Fruit fly (Drosophila melanogaster) whole organism, adult: ENCODE measurements around the gene Pi3K21B.

Source experiments
- CG11617 ChIP-seq: fragments of 200-800 bp; sonication (Bioruptor generic); optimal IDR thresholded peaks from 2 replicates; lab custom pipeline; 2017; ENCODE audit warnings: mild to moderate bottlenecking, missing biosample characterization, missing genetic modification reagents, missing genetic modification characterization
- CG12768 ChIP-seq: fragments of 200-800 bp; sonication (Bioruptor generic); optimal IDR thresholded peaks from 2 replicates; lab custom pipeline; 2017; ENCODE audit warnings: missing biosample characterization, missing genetic modification characterization, mild to moderate bottlenecking, moderate library complexity, missing genetic modification reagents
- CG14711 ChIP-seq: fragments of 200-800 bp; sonication (Bioruptor generic); optimal IDR thresholded peaks from 2 replicates; lab custom pipeline; 2018; ENCODE audit warnings: missing biosample characterization, mild to moderate bottlenecking, missing genetic modification characterization, moderate library complexity
- CG1620 ChIP-seq: fragments of 200-800 bp; sonication (Bioruptor generic); optimal IDR thresholded peaks from 2 replicates; lab custom pipeline; 2016; ENCODE audit warnings: missing biosample characterization, missing genetic modification characterization
- CG33017 ChIP-seq: fragments of 200-800 bp; sonication (Bioruptor generic); optimal IDR thresholded peaks from 2 replicates; lab custom pipeline; 2018; ENCODE audit warnings: missing biosample characterization, mild to moderate bottlenecking, missing genetic modification characterization, moderate library complexity
- CG5204 ChIP-seq: fragments of 200-800 bp; sonication (Bioruptor generic); optimal IDR thresholded peaks from 2 replicates; lab custom pipeline; 2016; ENCODE audit warnings: missing biosample characterization, missing genetic modification characterization
- CG7045 ChIP-seq: fragments of 200-800 bp; sonication (Bioruptor generic); optimal IDR thresholded peaks from 2 replicates; lab custom pipeline; 2017; ENCODE audit warnings: missing biosample characterization, mild to moderate bottlenecking, missing genetic modification characterization
- CG7101 ChIP-seq: fragments of 200-800 bp; sonication (Bioruptor generic); optimal IDR thresholded peaks from 2 replicates; lab custom pipeline; 2018; ENCODE audit warnings: missing biosample characterization, mild to moderate bottlenecking, missing genetic modification characterization, moderate library complexity
- Clk ChIP-seq: fragments of 200-800 bp; sonication (Bioruptor generic); optimal IDR thresholded peaks from 2 replicates; lab custom pipeline; 2017; ENCODE audit warnings: missing biosample characterization, missing genetic modification characterization
- Crg-1 ChIP-seq: fragments of 200-800 bp; sonication (Bioruptor generic); optimal IDR thresholded peaks from 2 replicates; lab custom pipeline; 2016; ENCODE audit warnings: missing biosample characterization, missing genetic modification characterization
- Hr96 ChIP-seq: fragments of 200-800 bp; sonication (Bioruptor generic); optimal IDR thresholded peaks from 2 replicates; lab custom pipeline; 2016; ENCODE audit warnings: missing biosample characterization, missing genetic modification characterization
- Mnt ChIP-seq: fragments of 200-800 bp; sonication (Bioruptor generic); optimal IDR thresholded peaks from 2 replicates; lab custom pipeline; 2016; ENCODE audit warnings: missing biosample characterization, mild to moderate bottlenecking, missing genetic modification characterization
- bab1 ChIP-seq: fragments of 200-800 bp; sonication (Bioruptor generic); optimal IDR thresholded peaks from 3 replicates; lab custom pipeline; 2019; ENCODE audit warnings: missing biosample characterization, mild to moderate bottlenecking, missing genetic modification characterization, moderate library complexity
- cic ChIP-seq: fragments of 200-800 bp; sonication (Bioruptor generic); optimal IDR thresholded peaks from 2 replicates; lab custom pipeline; 2017; ENCODE audit warnings: missing biosample characterization, mild to moderate bottlenecking, missing genetic modification characterization, moderate library complexity
- cnc ChIP-seq, 2 experiments: fragments of >200 bp; optimal IDR thresholded peaks; 2 replicates each; lab custom pipeline; 2017
- kay ChIP-seq: fragments of 200-800 bp; sonication (Bioruptor generic); peaks from one replicate; lab custom pipeline; 2016; ENCODE audit warnings: missing biosample characterization, missing genetic modification characterization, borderline replicate concordance
- ovo ChIP-seq: fragments of 200-800 bp; sonication (Bioruptor generic); optimal IDR thresholded peaks from 2 replicates; lab custom pipeline; 2016; ENCODE audit warnings: missing biosample characterization, missing genetic modification characterization
- pad ChIP-seq: fragments of 200-800 bp; sonication (Bioruptor generic); optimal IDR thresholded peaks from 3 replicates; lab custom pipeline; 2017; ENCODE audit warnings: missing biosample characterization, missing genetic modification characterization, mild to moderate bottlenecking, moderate library complexity, missing genetic modification reagents
- tj ChIP-seq: fragments of 200-800 bp; sonication (Bioruptor generic); optimal IDR thresholded peaks from 3 replicates; lab custom pipeline; 2017; ENCODE audit warnings: missing biosample characterization, mild to moderate bottlenecking, missing genetic modification characterization, moderate library complexity
- toe ChIP-seq: fragments of 200-800 bp; sonication (Bioruptor generic); optimal IDR thresholded peaks from 2 replicates; lab custom pipeline; 2016; ENCODE audit warnings: missing biosample characterization, missing genetic modification characterization

Gene Pi3K21B

dm6 chr2L:306188-306927 is 8.7 kb downstream of the Pi3K21B start:
- TF ChIP-seq ovo (GFP tag; lab: Kevin White, UChicago) (peak; percentile 41), cic (peak; percentile 33), pad (peak; percentile 39), cnc (optimal IDR thresholded peaks at IDR 0.05; lab: Kevin White, UChicago) (no peak), Mnt (no peak)

- TF ChIP-seq CG7101 (tag; lab: Kevin White, UChicago), result no peak
- no peak for TF ChIP-seq Mnt
- no peak for TF ChIP-seq CG5204
- TF ChIP-seq cic, result no peak
- no peak for TF ChIP-seq CG7045 (GFP tag; lab: Kevin White, UChicago)
- TF ChIP-seq Hr96 (GFP tag; lab: Kevin White, UChicago), result no peak
- TF ChIP-seq tj (GFP tag; lab: Kevin White, UChicago), result no peak
- no peak for TF ChIP-seq CG14711 (tag; lab: Kevin White, UChicago)
- TF ChIP-seq bab1 (GFP tag; lab: Kevin White, UChicago), result no peak
- no peak for TF ChIP-seq toe (GFP tag; lab: Kevin White, UChicago)
- no peak for TF ChIP-seq ovo (GFP tag; lab: Kevin White, UChicago)
- TF ChIP-seq CG33017 (tag; lab: Kevin White, UChicago), result no peak
- no peak for TF ChIP-seq cnc (optimal IDR thresholded peaks at IDR 0.05; lab: Kevin White, UChicago)
- TF ChIP-seq CG12768 (GFP tag; lab: Kevin White, UChicago), result no peak
Observed at dm6 chr2L:307129-307528, 9.4 kb downstream of the Pi3K21B start.

dm6 chr2L:308194-308706 is 10.6 kb downstream of the Pi3K21B start:
- no peak for TF ChIP-seq kay

- TF ChIP-seq Crg-1 (GFP tag; lab: Kevin White, UChicago), result no peak
- TF ChIP-seq toe (GFP tag; lab: Kevin White, UChicago), result peak; percentile 11
- TF ChIP-seq CG33017 (tag; lab: Kevin White, UChicago), result peak; percentile 7
- TF ChIP-seq bab1 (GFP tag; lab: Kevin White, UChicago), result peak; percentile 31
- peak; percentile 21 for TF ChIP-seq CG7101 (tag; lab: Kevin White, UChicago)
Observed at dm6 chr2L:309177-309576, 11.5 kb downstream of the Pi3K21B start.

- TF ChIP-seq CG12768 (GFP tag; lab: Kevin White, UChicago), result peak; percentile 70
- no peak for TF ChIP-seq cnc (optimal IDR thresholded peaks at IDR 0.05; lab: Kevin White, UChicago)
- TF ChIP-seq kay, result peak; percentile 47
- peak; percentile 50 for TF ChIP-seq cic
- no peak for TF ChIP-seq Crg-1 (GFP tag; lab: Kevin White, UChicago)
- peak; percentile 20 for TF ChIP-seq tj (GFP tag; lab: Kevin White, UChicago)
- TF ChIP-seq ovo (GFP tag; lab: Kevin White, UChicago), result peak; percentile 26
- TF ChIP-seq pad, result peak; percentile 17
Observed at dm6 chr2L:309812-310431, 12.2 kb downstream of the Pi3K21B start.

dm6 chr2L:319159-319558 is 21.5 kb downstream of the Pi3K21B start, which contains the start of gene CG11912:
Gene CG11912 (minus strand): TSS chr2L:319259.
- TF ChIP-seq bab1 (GFP tag; lab: Kevin White, UChicago) (no peak), Clk (GFP tag; lab: Kevin White, UChicago) (no peak), CG11617 (GFP tag; lab: Kevin White, UChicago) (no peak), toe (GFP tag; lab: Kevin White, UChicago) (no peak), CG7101 (tag; lab: Kevin White, UChicago) (no peak), CG33017 (tag; lab: Kevin White, UChicago) (no peak), cnc (optimal IDR thresholded peaks at IDR 0.05; lab: Kevin White, UChicago) (no peak), kay (no peak), ovo (GFP tag; lab: Kevin White, UChicago) (no peak), tj (GFP tag; lab: Kevin White, UChicago) (no peak), CG12768 (GFP tag; lab: Kevin White, UChicago) (no peak), CG7045 (GFP tag; lab: Kevin White, UChicago) (no peak), cic (no peak), CG14711 (tag; lab: Kevin White, UChicago) (no peak), CG5204 (no peak), pad (no peak), Crg-1 (GFP tag; lab: Kevin White, UChicago) (no peak), Mnt (no peak)

dm6 chr2L:319745-320144 is 22.1 kb downstream of the Pi3K21B start:
- TF ChIP-seq kay, result peak; percentile 35
- no peak for TF ChIP-seq CG14711 (tag; lab: Kevin White, UChicago)
- TF ChIP-seq cic, result peak; percentile 8
- TF ChIP-seq Clk (GFP tag; lab: Kevin White, UChicago), result no peak
- TF ChIP-seq cnc (optimal IDR thresholded peaks at IDR 0.05; lab: Kevin White, UChicago), result no peak
- no peak for TF ChIP-seq Hr96 (GFP tag; lab: Kevin White, UChicago)
- TF ChIP-seq Mnt, result no peak
- no peak for TF ChIP-seq ovo (GFP tag; lab: Kevin White, UChicago)
- no peak for TF ChIP-seq CG7101 (tag; lab: Kevin White, UChicago)
- TF ChIP-seq Crg-1 (GFP tag; lab: Kevin White, UChicago), result no peak
- no peak for TF ChIP-seq toe (GFP tag; lab: Kevin White, UChicago)
- no peak for TF ChIP-seq pad
- no peak for TF ChIP-seq CG11617 (GFP tag; lab: Kevin White, UChicago)
- TF ChIP-seq CG12768 (GFP tag; lab: Kevin White, UChicago), result no peak
- no peak for TF ChIP-seq CG1620 (GFP tag; lab: Kevin White, UChicago)
- TF ChIP-seq CG7045 (GFP tag; lab: Kevin White, UChicago), result no peak
